Fruit fly (Drosophila melanogaster): ENCODE data around the gene RpL27A.

Gene RpL27A

dm6 chr2L:4440881-4441737 lies 17.1 kb downstream of the RpL27A start, which contains the start of gene CG15431:
CG15431 (minus strand) TSS chr2L:4441282.
- no peak for TF ChIP-seq noc (tag; optimal IDR thresholded peaks at IDR 0.05)

dm6 chr2L:4437487-4437886 lies 20.7 kb downstream of the RpL27A start, which contains the start of gene CG43056:
CG43056 (plus strand) TSS chr2L:4437787.
- TF ChIP-seq noc (tag; optimal IDR thresholded peaks at IDR 0.05) = no peak

dm6 chr2L:4433608-4434007 lies 24.6 kb downstream of the RpL27A start, which contains the start of the genes CG34177 and CG34178:
CG34177 (plus strand) TSS chr2L:4433908.
CG34178 (plus strand) TSS chr2L:4433908.
- no peak for TF ChIP-seq noc (tag; optimal IDR thresholded peaks at IDR 0.05)

dm6 chr2L:4422154-4422553 lies 36.0 kb downstream of the RpL27A start:
- no peak for TF ChIP-seq noc (tag; optimal IDR thresholded peaks at IDR 0.05)

dm6 chr2L:4418819-4419218 lies 39.3 kb downstream of the RpL27A start:
- no peak for TF ChIP-seq noc (tag; optimal IDR thresholded peaks at IDR 0.05)

dm6 chr2L:4417982-4418381 lies 40.2 kb downstream of the RpL27A start:
- TF ChIP-seq noc (tag; optimal IDR thresholded peaks at IDR 0.05) = no peak

- no peak for TF ChIP-seq noc (tag; optimal IDR thresholded peaks at IDR 0.05)
Measured at dm6 chr2L:4416903-4417302, 41.3 kb downstream of the RpL27A start.

dm6 chr2L:4416089-4416488 lies 42.1 kb downstream of the RpL27A start:
- no peak for TF ChIP-seq noc (tag; optimal IDR thresholded peaks at IDR 0.05)

- TF ChIP-seq noc (tag; optimal IDR thresholded peaks at IDR 0.05) = no peak
Measured at dm6 chr2L:4414059-4414458, 44.1 kb downstream of the RpL27A start.

- TF ChIP-seq noc (tag; optimal IDR thresholded peaks at IDR 0.05) = no peak
Measured at dm6 chr2L:4410855-4411254, 47.3 kb downstream of the RpL27A start, which contains the start of gene CG43055. CG43055 (plus strand) TSS chr2L:4411155.

Data from whole organism, larva.